Fruit fly (Drosophila melanogaster) whole organism, pupa: ENCODE data around the gene CG34163.
"Not testable (repeated sequence)": the region's sequence is repeated elsewhere in the genome, so short reads cannot be mapped to it uniquely, and the experiment has no call there.

ENCODE experiments used
- CG10348 ChIP-seq: fragments of 200-800 bp; sonication (Bioruptor generic); IDR thresholded peaks from 2 replicates; pipeline ENCODE4 v1.3.6; 2022; ENCODE audit warnings: missing biosample characterization, missing genetic modification characterization
- CG12605 ChIP-seq: fragments of 200-800 bp; sonication (Bioruptor generic); IDR thresholded peaks from 2 replicates; pipeline ENCODE4 v1.3.6; 2022; ENCODE audit warnings: missing biosample characterization, missing genetic modification characterization
- CG13204 ChIP-seq: fragments of 200-800 bp; sonication (Bioruptor generic); optimal IDR thresholded peaks from 2 replicates; lab custom pipeline; 2018; ENCODE audit warnings: missing biosample characterization, mild to moderate bottlenecking, missing genetic modification characterization, moderate library complexity
- CG14655 ChIP-seq: fragments of 200-800 bp; sonication (Bioruptor generic); optimal IDR thresholded peaks from 3 replicates; lab custom pipeline; 2017; ENCODE audit warnings: mild to moderate bottlenecking, missing biosample characterization, missing genetic modification reagents, missing genetic modification characterization
- CG15710 ChIP-seq: fragments of 200-800 bp; sonication (Bioruptor generic); optimal IDR thresholded peaks from 2 replicates; lab custom pipeline; 2018; ENCODE audit warnings: missing biosample characterization, mild to moderate bottlenecking, missing genetic modification characterization, moderate library complexity
- CG17806 ChIP-seq: fragments of 200-800 bp; sonication (Bioruptor generic); optimal IDR thresholded peaks from 2 replicates; lab custom pipeline; 2018; ENCODE audit warnings: missing biosample characterization, mild to moderate bottlenecking, missing genetic modification characterization, moderate library complexity
- CG32121 ChIP-seq: fragments of 200-800 bp; sonication (Bioruptor generic); IDR thresholded peaks from 2 replicates; pipeline ENCODE4 v1.3.6; 2022; ENCODE audit warnings: missing biosample characterization, missing genetic modification characterization
- CG34367 ChIP-seq: fragments of 200-800 bp; sonication (Bioruptor generic); optimal IDR thresholded peaks from 2 replicates; lab custom pipeline; 2018; ENCODE audit warnings: missing biosample characterization, mild to moderate bottlenecking, missing genetic modification characterization
- CG4496 ChIP-seq: fragments of 200-800 bp; sonication (Bioruptor generic); IDR thresholded peaks from 3 replicates; pipeline ENCODE4 v1.3.6; 2022; ENCODE audit warnings: missing biosample characterization, missing genetic modification characterization
- CG8159 ChIP-seq: fragments of 200-800 bp; sonication (Bioruptor generic); optimal IDR thresholded peaks from 3 replicates; lab custom pipeline; 2018; ENCODE audit warnings: missing biosample characterization, mild to moderate bottlenecking, missing genetic modification characterization, moderate library complexity
- CG8301 ChIP-seq: fragments of 200-800 bp; sonication (Bioruptor generic); optimal IDR thresholded peaks from 2 replicates; lab custom pipeline; 2018; ENCODE audit warnings: missing biosample characterization, mild to moderate bottlenecking, missing genetic modification characterization
- CG9948 ChIP-seq: fragments of 200-800 bp; sonication (Bioruptor generic); optimal IDR thresholded peaks from 2 replicates; lab custom pipeline; 2018; ENCODE audit warnings: missing biosample characterization, mild to moderate bottlenecking, missing genetic modification characterization, moderate library complexity
- D1 ChIP-seq: fragments of 200-800 bp; sonication (Bioruptor generic); optimal IDR thresholded peaks from 2 replicates; lab custom pipeline; 2018; ENCODE audit warnings: missing biosample characterization, mild to moderate bottlenecking, missing genetic modification characterization, moderate library complexity
- EcR ChIP-seq: fragments of 200-800 bp; sonication (Bioruptor generic); optimal IDR thresholded peaks from 3 replicates; lab custom pipeline; 2019; ENCODE audit warnings: missing biosample characterization, missing genetic modification characterization, mild to moderate bottlenecking, moderate library complexity, missing genetic modification reagents
- Ets98B ChIP-seq: fragments of 200-800 bp; sonication (Bioruptor generic); IDR thresholded peaks from 2 replicates; pipeline ENCODE4 v1.3.6; 2022; ENCODE audit warnings: missing biosample characterization, missing genetic modification characterization
- Pif1A ChIP-seq: fragments of 200-800 bp; sonication (Bioruptor generic); optimal IDR thresholded peaks from 3 replicates; lab custom pipeline; 2016; ENCODE audit warnings: missing biosample characterization, missing genetic modification characterization
- Pif1B ChIP-seq: fragments of 200-800 bp; sonication (Bioruptor generic); optimal IDR thresholded peaks from 3 replicates; lab custom pipeline; 2016; ENCODE audit warnings: missing biosample characterization, missing genetic modification characterization
- Snoo ChIP-seq: fragments of 200-800 bp; sonication (Bioruptor generic); optimal IDR thresholded peaks from 3 replicates; lab custom pipeline; 2017; ENCODE audit warnings: missing biosample characterization, mild to moderate bottlenecking, missing genetic modification characterization, inconsistent platforms
- fd96Ca ChIP-seq: fragments of 200-800 bp; sonication (Bioruptor generic); IDR thresholded peaks from 3 replicates; pipeline ENCODE4 v1.3.6; 2022; ENCODE audit warnings: missing biosample characterization, missing genetic modification characterization
- gl ChIP-seq: fragments of 200-800 bp; sonication (Bioruptor generic); optimal IDR thresholded peaks from 2 replicates; lab custom pipeline; 2018; ENCODE audit warnings: missing biosample characterization, mild to moderate bottlenecking, missing genetic modification characterization
- rn ChIP-seq: fragments of 200-800 bp; sonication (Bioruptor generic); IDR thresholded peaks from 2 replicates; pipeline ENCODE4 v1.3.6; 2022; ENCODE audit warnings: missing biosample characterization, missing genetic modification characterization

Gene CG34163

dm6 chr2L:11990458-11991065 is 2.5 kb downstream of the CG34163 start, which contains the start of gene escl:
TSS of gene escl (plus strand) at chr2L:11990927.
- no peak for TF ChIP-seq CG14655
- no peak for TF ChIP-seq CG8159
- no peak for TF ChIP-seq CG9948 (tag; lab: Kevin White, UChicago)
- no peak for TF ChIP-seq CG13204
- no peak for TF ChIP-seq CG12605 (GFP tag; lab: Robert Waterston, UW)
- TF ChIP-seq CG15710 (tag; lab: Kevin White, UChicago), result no peak
- TF ChIP-seq CG32121 (GFP tag; lab: Robert Waterston, UW), result no peak
- TF ChIP-seq Pif1A (GFP tag; lab: Kevin White, UChicago), result no peak
- TF ChIP-seq Pif1B (GFP tag; lab: Kevin White, UChicago), result no peak
- TF ChIP-seq D1, result no peak

dm6 chr2L:11992602-11993001 is 4.5 kb downstream of the CG34163 start, which contains the start of gene Ada1-2:
TSS of gene Ada1-2 (plus strand) at chr2L:11992902.
- TF ChIP-seq Pif1A (GFP tag; lab: Kevin White, UChicago); EcR; CG14655: not testable (repeated sequence)

- not testable (repeated sequence) for TF ChIP-seq gl (tag; lab: Kevin White, UChicago); rn; Ets98B (GFP tag; lab: Robert Waterston, UW)
Measured at dm6 chr2L:11995332-11995790, 7.3 kb downstream of the CG34163 start, which contains the start of the genes CG18789 and Qtzl. TSS of gene CG18789 (minus strand) at chr2L:11995432. TSS of gene Qtzl (plus strand) at chr2L:11995740.

- TF ChIP-seq CG8301 (tag; lab: Kevin White, UChicago); Pif1B (GFP tag; lab: Kevin White, UChicago); Snoo (tag; lab: Kevin White, UChicago): not testable (repeated sequence)
Measured at dm6 chr2L:11996509-11996908, 8.4 kb downstream of the CG34163 start, which contains the start of gene Ada1-1. TSS of gene Ada1-1 (plus strand) at chr2L:11996809.

dm6 chr2L:11999240-11999704 is 11.2 kb downstream of the CG34163 start, which contains the start of the genes CG18787 and Nfs1:
TSS of gene CG18787 (minus strand) at chr2L:11999340.
TSS of gene Nfs1 (plus strand) at chr2L:11999654.
- TF ChIP-seq EcR; Ets98B (GFP tag; lab: Robert Waterston, UW); D1: not testable (repeated sequence)

dm6 chr2L:12001132-12001531 is 13.1 kb downstream of the CG34163 start:
- no peak for TF ChIP-seq CG15710 (tag; lab: Kevin White, UChicago)
- TF ChIP-seq CG10348 (GFP tag; lab: Robert Waterston, UW), result no peak
- TF ChIP-seq CG13204, result no peak
- TF ChIP-seq EcR, result peak; percentile 24
- no peak for TF ChIP-seq CG4496
- no peak for TF ChIP-seq fd96Ca (GFP tag; lab: Robert Waterston, UW)

dm6 chr2L:12002051-12002450 is 14.0 kb downstream of the CG34163 start, which contains the start of gene Hacd1:
TSS of gene Hacd1 (minus strand) at chr2L:12002266.
- no peak for TF ChIP-seq CG34367 (tag; lab: Kevin White, UChicago)

dm6 chr2L:12002922-12003791 is 15.1 kb downstream of the CG34163 start:
- TF ChIP-seq EcR (peak; percentile 77), CG14655 (peak; percentile 56), Pif1B (GFP tag; lab: Kevin White, UChicago) (no peak), CG13204 (peak; percentile 99), Ets98B (GFP tag; lab: Robert Waterston, UW) (no peak), gl (tag; lab: Kevin White, UChicago) (peak; percentile 30), rn (no peak), CG17806 (tag; lab: Kevin White, UChicago) (peak; percentile 27), Pif1A (GFP tag; lab: Kevin White, UChicago) (peak; percentile 34), CG8159 (peak; percentile 38), CG15710 (tag; lab: Kevin White, UChicago) (peak; percentile 32), Snoo (tag; lab: Kevin White, UChicago) (peak; percentile 32)
- TF ChIP-seq, all 21 proteins: peak for 9
